Worm (Caenorhabditis elegans): ENCODE measurements around the gene M01B2.12.
"Not testable (repeated sequence)": the region's sequence is repeated elsewhere in the genome, so short reads cannot be mapped to it uniquely, and the experiment has no call there.

The M01B2.12 gene

ce11 chrV:15225650-15226049 lies 38.4 kb downstream of the M01B2.12 start, which contains the start of gene srw-14:
Gene srw-14, plus strand, starts transcription at chrV:15225950.
- TF ChIP-seq unc-62 (GFP tag; optimal IDR thresholded peaks at IDR 0.05) = no peak

- TF ChIP-seq unc-62 (GFP tag; optimal IDR thresholded peaks at IDR 0.05) = no peak
Observed at ce11 chrV:15223668-15224067, 40.4 kb downstream of the M01B2.12 start, which contains the start of gene srw-24. Gene srw-24, plus strand, starts transcription at chrV:15223968.

- TF ChIP-seq unc-62 (GFP tag; optimal IDR thresholded peaks at IDR 0.05) = no peak
Observed at ce11 chrV:15221330-15221729, 42.7 kb downstream of the M01B2.12 start, which contains the start of gene irld-25. Gene irld-25, plus strand, starts transcription at chrV:15221630.

ce11 chrV:15216705-15217104 lies 47.3 kb downstream of the M01B2.12 start, which contains the start of gene sri-25:
Gene sri-25, plus strand, starts transcription at chrV:15217005.
- no peak for TF ChIP-seq unc-62 (GFP tag; optimal IDR thresholded peaks at IDR 0.05)

ce11 chrV:15215175-15215574 lies 48.9 kb downstream of the M01B2.12 start, which contains the start of gene sri-26:
Gene sri-26, plus strand, starts transcription at chrV:15215475.
- TF ChIP-seq unc-62 (GFP tag; optimal IDR thresholded peaks at IDR 0.05) = not testable (repeated sequence)
